Worm (Caenorhabditis elegans) whole organism, L4 larva: ENCODE measurements around the gene sdz-27.
A peak's percentile ranks its signal among the peaks of the same experiment; 100 is the strongest.

ENCODE experiments used
- T20F7.1 ChIP-seq: fragments of 200-800 bp; sonication (Bioruptor generic); optimal IDR thresholded peaks from 2 replicates; lab custom pipeline; 2018; ENCODE audit warnings: mild to moderate bottlenecking, missing genetic modification characterization, missing compliant biosample characterization
- Y5F2A.4 ChIP-seq: fragments of 200-800 bp; sonication (Bioruptor generic); optimal IDR thresholded peaks from 2 replicates; lab custom pipeline; 2018; ENCODE audit warnings: mild to moderate bottlenecking, missing genetic modification characterization, missing compliant biosample characterization
- aha-1 ChIP-seq: fragments of 150-350 bp; peaks from one replicate; lab custom pipeline; 2014; ENCODE audit warnings: missing biosample characterization, missing genetic modification characterization
- ceh-20 ChIP-seq: fragments of 200-800 bp; sonication (Bioruptor generic); IDR thresholded peaks from 2 replicates; pipeline ENCODE4 v1.3.6; 2022; ENCODE audit warnings: missing genetic modification reagents, missing genetic modification characterization, missing compliant biosample characterization
- cey-2 ChIP-seq: sonication (generic microtip); optimal IDR thresholded peaks from 3 replicates; lab custom pipeline; 2017; ENCODE audit warnings: missing genetic modification characterization, mild to moderate bottlenecking, missing compliant biosample characterization, antibody characterized with exemption, borderline replicate concordance; ENCODE audit not compliant: insufficient read depth
- ctbp-1 ChIP-seq: fragments of 200-800 bp; sonication (Bioruptor generic); IDR thresholded peaks from 2 replicates; pipeline ENCODE4 v1.3.6; 2022; ENCODE audit warnings: missing genetic modification reagents, missing genetic modification characterization, missing compliant biosample characterization
- daf-16 ChIP-seq, 3 experiments: sonication (generic microtip); optimal IDR thresholded peaks; 2 replicates each; lab custom pipeline; 2016 to 2017; ENCODE audit warnings: missing genetic modification characterization in 3 of 3, missing genetic modification reagents in 3 of 3, mild to moderate bottlenecking in 2 of 3, missing compliant biosample characterization in 2 of 3, missing biosample characterization in 1 of 3, moderate library complexity in 1 of 3
- daf-19 ChIP-seq: fragments of 200-800 bp; sonication (Bioruptor generic); conservative IDR thresholded peaks from 2 replicates; pipeline ENCODE4 v1.3.6; 2022; ENCODE audit warnings: missing genetic modification characterization, missing compliant biosample characterization
- dmd-6 ChIP-seq: fragments of 200-800 bp; sonication (Bioruptor generic); IDR thresholded peaks from 2 replicates; pipeline ENCODE4 v1.3.6; 2022; ENCODE audit warnings: missing genetic modification reagents, missing genetic modification characterization, missing compliant biosample characterization
- dpl-1 ChIP-seq: fragments of 150-350 bp; optimal IDR thresholded peaks from 2 replicates; lab custom pipeline; 2014; ENCODE audit warnings: missing biosample characterization, missing genetic modification reagents, missing genetic modification characterization
- dve-1 ChIP-seq: sonication (generic microtip); optimal IDR thresholded peaks from 2 replicates; lab custom pipeline; 2017; ENCODE audit warnings: antibody characterized with exemption, mild to moderate bottlenecking, missing genetic modification characterization, missing compliant biosample characterization; ENCODE audit not compliant: insufficient read depth
- hif-1 ChIP-seq, 2 experiments: sonication (generic microtip); optimal IDR thresholded peaks; 2 replicates each; lab custom pipeline; 2016 to 2017; ENCODE audit warnings: missing compliant biosample characterization in 2 of 2, missing genetic modification characterization in 2 of 2, missing genetic modification reagents in 2 of 2, missing genotype in 2 of 2, mild to moderate bottlenecking in 1 of 2
- hlh-11 ChIP-seq: fragments of 200-800 bp; sonication (Bioruptor generic); optimal IDR thresholded peaks from 2 replicates; lab custom pipeline; 2018; ENCODE audit warnings: mild to moderate bottlenecking, missing genetic modification characterization, missing compliant biosample characterization
- hmg-1.1 ChIP-seq: fragments of 200-800 bp; sonication (Bioruptor generic); IDR thresholded peaks from 2 replicates; pipeline ENCODE4 v1.3.6; 2022; ENCODE audit warnings: missing genetic modification reagents, missing genetic modification characterization, missing compliant biosample characterization
- lin-1 ChIP-seq: fragments of 200-800 bp; sonication (Bioruptor generic); IDR thresholded peaks from 2 replicates; pipeline ENCODE4 v1.3.6; 2022; ENCODE audit warnings: missing genetic modification reagents, missing genetic modification characterization, missing compliant biosample characterization
- lin-15B ChIP-seq: fragments of 150-350 bp; sonication (generic microtip); optimal IDR thresholded peaks from 3 replicates; lab custom pipeline; 2014; ENCODE audit warnings: missing biosample characterization, missing genetic modification characterization
- lin-29 ChIP-seq: fragments of 200-800 bp; sonication (Bioruptor generic); IDR thresholded peaks from 2 replicates; pipeline ENCODE4 v1.3.6; 2022; ENCODE audit warnings: missing genetic modification reagents, missing genetic modification characterization, missing compliant biosample characterization
- lin-38 ChIP-seq: fragments of 200-800 bp; sonication (Bioruptor generic); IDR thresholded peaks from 2 replicates; pipeline ENCODE4 v1.3.6; 2022; ENCODE audit warnings: missing genetic modification reagents, missing genetic modification characterization, missing compliant biosample characterization
- lir-3 ChIP-seq: sonication (generic microtip); optimal IDR thresholded peaks from 2 replicates; lab custom pipeline; 2016; ENCODE audit warnings: mild to moderate bottlenecking, missing genetic modification characterization, missing compliant biosample characterization
- lsy-2 ChIP-seq, 2 experiments: fragments of 150-350 bp in 1 of 2; sonication (generic microtip) in 1 of 2; optimal IDR thresholded peaks; 2 replicates each; lab custom pipeline; 2014 to 2017; ENCODE audit warnings: missing biosample characterization in 2 of 2, missing genetic modification characterization in 2 of 2
- madf-5 ChIP-seq, 2 experiments: fragments of 200-800 bp; sonication (Bioruptor generic); IDR thresholded peaks; 2 replicates each; pipeline ENCODE4 v1.3.6; 2022; ENCODE audit warnings: missing compliant biosample characterization in 2 of 2, missing genetic modification characterization in 2 of 2
- mep-1 ChIP-seq: fragments of 150-350 bp; sonication (generic microtip); optimal IDR thresholded peaks from 3 replicates; lab custom pipeline; 2014; ENCODE audit warnings: missing biosample characterization, missing genetic modification characterization
- mxl-3 ChIP-seq: fragments of 200-800 bp; sonication (Bioruptor generic); optimal IDR thresholded peaks from 2 replicates; lab custom pipeline; 2018; ENCODE audit warnings: mild to moderate bottlenecking, missing genetic modification characterization, missing compliant biosample characterization
- nhr-102 ChIP-seq: sonication (generic microtip); optimal IDR thresholded peaks from 2 replicates; lab custom pipeline; 2016; ENCODE audit warnings: mild to moderate bottlenecking, missing genetic modification characterization, moderate library complexity, missing compliant biosample characterization
- nhr-28 ChIP-seq: fragments of 150-350 bp; optimal IDR thresholded peaks from 2 replicates; lab custom pipeline; 2014; ENCODE audit warnings: missing biosample characterization, missing genetic modification characterization
- nhr-6 ChIP-seq: fragments of 150-350 bp; optimal IDR thresholded peaks from 2 replicates; lab custom pipeline; 2014; ENCODE audit warnings: missing biosample characterization, missing genetic modification characterization
- php-3 ChIP-seq: fragments of 200-800 bp; sonication (Bioruptor generic); IDR thresholded peaks from 2 replicates; pipeline ENCODE4 v1.3.6; 2022; ENCODE audit warnings: missing genetic modification reagents, missing genetic modification characterization, missing compliant biosample characterization
- pqm-1 ChIP-seq: sonication (generic microtip); optimal IDR thresholded peaks from 2 replicates; lab custom pipeline; 2017; ENCODE audit warnings: missing biosample characterization, missing genetic modification characterization
- rbr-2 ChIP-seq: sonication (generic microtip); optimal IDR thresholded peaks from 2 replicates; lab custom pipeline; 2016; ENCODE audit warnings: missing genotype, missing genetic modification characterization, missing compliant biosample characterization
- snpc-4 ChIP-seq: fragments of 150-350 bp; optimal IDR thresholded peaks from 2 replicates; lab custom pipeline; 2014; ENCODE audit warnings: missing biosample characterization, missing genetic modification characterization
- tag-97 ChIP-seq: fragments of 200-800 bp; sonication (Bioruptor generic); IDR thresholded peaks from 2 replicates; pipeline ENCODE4 v1.3.6; 2022; ENCODE audit warnings: missing genetic modification characterization, missing compliant biosample characterization
- tra-1 ChIP-seq: fragments of 200-800 bp; sonication (Bioruptor generic); IDR thresholded peaks from 2 replicates; pipeline ENCODE4 v1.3.6; 2022; ENCODE audit warnings: missing genetic modification reagents, missing genetic modification characterization, missing compliant biosample characterization
- unc-130 ChIP-seq: sonication (generic microtip); optimal IDR thresholded peaks from 2 replicates; lab custom pipeline; 2016; ENCODE audit warnings: missing genetic modification reagents, missing genetic modification characterization, missing compliant biosample characterization
- unc-62 ChIP-seq, 3 experiments: fragments of 150-350 bp in 1 of 3; sonication (generic microtip); optimal IDR thresholded peaks in 2 of 3; peaks in 1 of 3; 1 replicate in 1 of 3; 2 replicates in 2 of 3; lab custom pipeline; 2014 to 2017; ENCODE audit warnings: missing biosample characterization in 3 of 3, missing genetic modification characterization in 3 of 3, missing genetic modification reagents in 3 of 3, missing genotype in 1 of 3
- zip-2 ChIP-seq: fragments of 150-350 bp; optimal IDR thresholded peaks from 2 replicates; lab custom pipeline; 2014; ENCODE audit warnings: missing biosample characterization, missing genetic modification characterization
- ztf-7 ChIP-seq: fragments of 150-350 bp; optimal IDR thresholded peaks from 2 replicates; lab custom pipeline; 2014; ENCODE audit warnings: missing biosample characterization, missing genetic modification characterization

The sdz-27 gene

DNA sequence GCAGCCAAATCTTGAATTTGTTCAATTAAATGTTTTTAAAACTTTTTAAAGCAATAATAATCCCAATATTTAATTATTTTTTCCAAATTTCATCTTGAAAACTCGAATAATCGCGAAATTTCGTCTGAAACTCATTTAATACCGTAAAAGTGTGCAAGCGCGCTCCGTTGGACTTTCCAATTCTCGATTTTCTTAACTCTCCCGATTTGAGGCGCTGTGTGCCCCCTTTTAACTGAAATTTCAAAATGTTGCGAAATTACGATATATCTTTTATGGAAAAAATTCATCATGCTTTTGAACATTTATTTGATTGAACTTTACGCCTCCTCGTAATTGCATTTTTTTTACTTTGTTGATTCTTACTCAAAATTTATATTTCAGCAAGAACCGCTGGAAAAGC, 15.6 kb downstream of the sdz-27 start, which contains the start of gene R07H5.11:
Gene R07H5.11 (plus strand): TSS at position 380 of the 400 bp plus-strand sequence.
- TF ChIP-seq lin-38 (GFP tag; lab: Robert Waterston, UW) = peak; percentile 56

DNA sequence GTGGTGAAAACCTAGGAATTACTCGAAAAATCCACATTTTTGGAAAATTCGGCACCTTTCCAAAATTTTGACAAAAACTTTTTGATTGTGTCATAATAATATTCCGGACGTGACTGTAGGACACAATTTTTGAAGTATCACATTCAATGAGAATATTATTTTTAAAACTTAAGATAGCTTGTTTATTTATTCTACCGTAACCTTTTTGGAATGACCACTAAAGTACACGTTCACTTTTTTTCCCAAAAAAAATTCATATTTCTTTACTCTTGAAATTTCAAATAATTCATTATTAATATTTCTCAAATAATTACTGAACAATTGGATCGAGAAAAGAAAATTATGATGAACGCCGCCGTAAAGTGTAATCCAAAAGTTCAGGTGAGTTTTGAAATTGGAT, 20.4 kb downstream of the sdz-27 start, which contains the start of gene R07H5.9:
Gene R07H5.9 (plus strand): TSS at position 301 of the 400 bp plus-strand sequence.
- no peak for TF ChIP-seq php-3 (GFP tag; lab: Robert Waterston, UW)
- no peak for TF ChIP-seq lin-15B
- TF ChIP-seq zip-2 = no peak
- no peak for TF ChIP-seq ztf-7
- no peak for TF ChIP-seq daf-19
- TF ChIP-seq hmg-1.1 (GFP tag; lab: Robert Waterston, UW) = no peak
- TF ChIP-seq nhr-102 (tag; lab: Kevin White, UChicago) = no peak
- TF ChIP-seq unc-130 (GFP tag; lab: Kevin White, UChicago) = no peak
- TF ChIP-seq tag-97 (GFP tag; lab: Robert Waterston, UW) = no peak
- no peak for TF ChIP-seq lir-3 (tag; lab: Kevin White, UChicago)
- no peak for TF ChIP-seq pqm-1
- TF ChIP-seq hif-1 (tag; optimal IDR thresholded peaks at IDR 0.05; lab: Kevin White, UChicago) = no peak
- TF ChIP-seq lin-29 (GFP tag; lab: Robert Waterston, UW) = no peak
- no peak for TF ChIP-seq ctbp-1 (GFP tag; lab: Robert Waterston, UW)
- no peak for TF ChIP-seq ceh-20 (GFP tag; lab: Robert Waterston, UW)

DNA sequence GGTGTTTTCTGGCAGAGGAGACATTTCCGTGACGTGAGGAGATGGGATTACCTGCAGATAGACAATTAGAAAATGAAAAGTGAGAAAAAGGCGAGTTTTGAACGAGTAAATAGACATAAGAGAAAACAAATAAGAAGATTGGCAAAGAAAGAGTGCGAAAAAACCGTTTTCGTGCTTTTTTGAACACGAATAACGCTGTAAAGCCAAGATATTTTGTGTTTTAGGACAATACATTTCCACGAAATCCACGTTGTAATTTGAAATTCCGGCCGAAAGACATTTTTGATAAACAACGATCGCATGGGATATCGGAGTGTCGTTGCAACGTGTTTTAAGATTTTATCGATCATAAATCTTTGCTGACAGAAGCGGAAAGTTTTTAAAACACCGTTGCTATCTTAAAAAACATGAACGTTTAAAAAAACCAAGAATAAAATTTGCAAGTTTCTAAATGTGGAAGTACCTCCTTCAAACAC, 24.0 kb downstream of the sdz-27 start, which contains the start of gene adk-1:
Gene adk-1 (minus strand): TSS at position 51 of the 476 bp plus-strand sequence.
- TF ChIP-seq T20F7.1 (GFP tag; lab: Kevin White, UChicago) = peak; percentile 86
- peak; percentile 16 for TF ChIP-seq nhr-6 (tag; lab: Kevin White, UChicago)
- no peak for TF ChIP-seq tra-1
- TF ChIP-seq snpc-4 (tag; lab: Kevin White, UChicago) = no peak
- peak; percentile 36 for TF ChIP-seq dpl-1 (GFP tag; lab: Kevin White, UChicago)
- TF ChIP-seq lsy-2 (tag; optimal IDR thresholded peaks at IDR 0.05; lab: Kevin White, UChicago) = peak in 1 of 2 experiments; percentile 13
- no peak for TF ChIP-seq mep-1
- no peak for TF ChIP-seq unc-62 (GFP tag; optimal IDR thresholded peaks at IDR 0.05 in 1 of 2; lab: Kevin White, UChicago)
- no peak for TF ChIP-seq unc-62 (tag; optimal IDR thresholded peaks at IDR 0.05; lab: Kevin White, UChicago)
- TF ChIP-seq, all 104 proteins: peak for 4

DNA sequence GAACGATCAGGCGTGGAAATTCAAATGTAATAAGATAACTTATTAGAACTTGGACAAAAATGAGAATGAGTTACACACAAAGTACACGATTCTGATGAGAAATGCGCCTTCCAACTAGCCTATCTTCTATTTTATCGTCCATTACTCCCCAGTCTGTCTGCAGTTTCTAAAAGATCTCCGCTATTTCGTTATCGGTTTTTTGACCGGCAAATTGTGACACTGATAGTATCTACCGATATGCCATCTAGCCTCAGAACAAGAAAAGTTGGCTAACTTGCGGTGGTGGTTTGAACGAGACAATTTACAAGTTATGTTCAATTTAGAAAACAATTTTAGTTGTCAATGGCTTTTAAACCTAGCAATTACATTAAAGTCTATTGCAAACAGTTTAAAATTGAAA, 24.7 kb downstream of the sdz-27 start:
- 0 out of 2 replicates have a peak, but pooled peaks have one; percentile 8 for TF ChIP-seq lin-1
- TF ChIP-seq aha-1 (tag; lab: Kevin White, UChicago) = peak; percentile 86
- no peak for TF ChIP-seq Y5F2A.4 (GFP tag; lab: Kevin White, UChicago)
- TF ChIP-seq rbr-2 = no peak
- 0 out of 2 replicates have a peak, but pooled peaks have one; percentile 30 for TF ChIP-seq tra-1
- peak; percentile 39 for TF ChIP-seq hlh-11
- peak; percentile 50 for TF ChIP-seq dve-1
- peak; percentile 57 for TF ChIP-seq dmd-6 (GFP tag; lab: Robert Waterston, UW)
- TF ChIP-seq mxl-3 = peak; percentile 30
- TF ChIP-seq nhr-28 = peak; percentile 87
- peak; percentile 95 for TF ChIP-seq pqm-1
- peak; percentile 48 for TF ChIP-seq cey-2 (tag; lab: Kevin White, UChicago)
- no peak for TF ChIP-seq daf-16 (GFP tag; optimal IDR thresholded peaks at IDR 0.05; lab: Kevin White, UChicago)
- peak; percentile 15 for TF ChIP-seq daf-16 (tag; optimal IDR thresholded peaks at IDR 0.05; lab: Kevin White, UChicago)
- TF ChIP-seq unc-62 (GFP tag; optimal IDR thresholded peaks at IDR 0.05 in 1 of 2; lab: Kevin White, UChicago) = peak in 1 of 2 experiments; percentile 96
- TF ChIP-seq unc-62 (tag; optimal IDR thresholded peaks at IDR 0.05; lab: Kevin White, UChicago) = no peak
- TF ChIP-seq madf-5 (GFP tag; IDR thresholded peaks at IDR 0.05; lab: Robert Waterston, UW) = no peak
